Fruit fly (Drosophila melanogaster): ENCODE results near the gene csw.

Gene csw

DNA sequence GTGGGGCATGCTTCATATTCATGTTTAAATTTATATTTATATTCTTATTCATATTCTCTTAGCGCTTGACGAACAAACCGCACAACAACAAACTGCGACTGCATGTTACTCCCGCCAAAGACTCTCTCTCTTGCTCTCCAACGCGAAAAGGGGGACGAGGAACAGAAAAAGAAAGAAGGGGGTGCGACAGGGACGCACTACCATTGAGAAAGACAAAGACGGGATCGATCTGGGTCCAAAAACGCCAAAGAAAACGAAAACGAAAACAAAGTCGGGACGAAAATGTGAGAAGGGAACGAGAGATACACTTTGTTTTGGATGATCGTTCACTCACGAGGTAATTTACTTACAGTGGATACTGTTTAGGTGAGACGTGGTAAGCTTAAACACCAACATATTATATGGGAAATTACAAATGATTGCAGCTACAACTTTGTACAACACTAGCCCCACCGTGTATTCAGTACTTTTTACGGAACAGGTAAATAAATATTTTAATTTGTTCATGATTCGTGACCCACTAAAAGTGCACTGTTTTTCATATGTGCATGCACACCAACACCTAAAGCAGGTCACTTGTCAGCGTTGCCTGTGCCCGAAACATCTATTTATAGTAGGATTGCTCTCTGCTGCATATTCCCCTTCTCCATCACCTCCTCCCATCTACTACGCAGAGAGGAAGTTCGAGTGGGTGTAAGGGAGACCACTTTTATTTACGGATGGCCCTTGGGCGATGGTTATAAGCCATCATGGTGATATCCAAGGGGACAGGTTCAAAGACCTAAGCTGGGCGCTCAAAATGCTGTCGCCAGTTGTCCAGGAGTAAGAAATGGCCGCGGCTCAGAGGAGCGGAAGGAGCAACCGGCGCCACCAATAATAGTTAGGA lies 27.9 kb downstream of the csw start (continued):
- TF ChIP-seq repo (GFP tag; optimal IDR thresholded peaks at IDR 0.05) (no peak), CG4730 (GFP tag; IDR thresholded peaks at IDR 0.05) (0 out of 2 replicates have a peak, but pooled peaks have one; percentile 8), chn (GFP tag; optimal IDR thresholded peaks at IDR 0.05) (peak; percentile 19), esg (GFP tag; conservative IDR thresholded peaks at IDR 0.05) (0 out of 2 replicates have a peak, but pooled peaks have one; percentile 6), pb (GFP tag; optimal IDR thresholded peaks at IDR 0.05) (no peak), Nf-YA (GFP tag; IDR thresholded peaks at IDR 0.05) (no peak), lov (optimal IDR thresholded peaks at IDR 0.05) (no peak), lov (GFP tag; IDR thresholded peaks at IDR 0.05) (0 out of 3 replicates have a peak, but pooled peaks have one; percentile 11), Dbx (GFP tag; IDR thresholded peaks at IDR 0.05) (no peak), bigmax (GFP tag; optimal IDR thresholded peaks at IDR 0.05) (no peak), CG14860 (GFP tag; IDR thresholded peaks at IDR 0.05; ENCODE audit: partially characterized antibody) (no peak), CG4707 (GFP tag; optimal IDR thresholded peaks at IDR 0.05) (no peak), btn (GFP tag; optimal IDR thresholded peaks at IDR 0.05) (no peak), nom (GFP tag; optimal IDR thresholded peaks at IDR 0.05) (no peak), Atf-2 (GFP tag; optimal IDR thresholded peaks at IDR 0.05) (no peak), CG11723 (GFP tag; optimal IDR thresholded peaks at IDR 0.05) (no peak), gsb (GFP tag; IDR thresholded peaks at IDR 0.05) (no peak), CG2889 (GFP tag; IDR thresholded peaks at IDR 0.05) (no peak), Oli (tag; optimal IDR thresholded peaks at IDR 0.05) (peak; percentile 32), NFAT (GFP tag; IDR thresholded peaks at IDR 0.05) (no peak), Meics (GFP tag; optimal IDR thresholded peaks at IDR 0.05) (peak; percentile 12), chif (GFP tag; optimal IDR thresholded peaks at IDR 0.05) (peak in 1 of 2 experiments; percentile 38), CG11504 (tag; optimal IDR thresholded peaks at IDR 0.05) (no peak), Fer1 (GFP tag; optimal IDR thresholded peaks at IDR 0.05) (no peak), Hmx (GFP tag; optimal IDR thresholded peaks at IDR 0.05) (no peak), ham (GFP tag; IDR thresholded peaks at IDR 0.05) (no peak), phol (tag; optimal IDR thresholded peaks at IDR 0.05) (peak; percentile 58), hb (GFP tag; IDR thresholded peaks at IDR 0.05; ENCODE audit: partially characterized antibody) (no peak), CG6175 (GFP tag; IDR thresholded peaks at IDR 0.05) (no peak), Dad (GFP tag; optimal IDR thresholded peaks at IDR 0.05) (no peak), dm (GFP tag; optimal IDR thresholded peaks at IDR 0.05) (no peak), CG15011 (GFP tag; optimal IDR thresholded peaks at IDR 0.05) (no peak), CG7271 (tag; optimal IDR thresholded peaks at IDR 0.05) (no peak), Pdp1 (GFP tag; optimal IDR thresholded peaks at IDR 0.05) (peak in 1 of 2 experiments; percentile 20), CG12155 (GFP tag; optimal IDR thresholded peaks at IDR 0.05) (no peak), scrt (GFP tag; optimal IDR thresholded peaks at IDR 0.05) (no peak), Sin3A (optimal IDR thresholded peaks at IDR 0.05) (no peak), tx (GFP tag; optimal IDR thresholded peaks at IDR 0.05) (no peak), Scr (GFP tag; IDR thresholded peaks at IDR 0.05; ENCODE audit: partially characterized antibody) (no peak), Oaz (GFP tag; IDR thresholded peaks at IDR 0.05) (no peak), BtbVII (GFP tag; optimal IDR thresholded peaks at IDR 0.05) (no peak), ken (GFP tag; IDR thresholded peaks at IDR 0.05) (peak; percentile 51; the same call in 1 of the 3 replicates), Bdp1 (GFP tag; optimal IDR thresholded peaks at IDR 0.05) (no peak), Mrtf (GFP tag; IDR thresholded peaks at IDR 0.05) (no peak), vfl (GFP tag; optimal IDR thresholded peaks at IDR 0.05) (no peak), CTCF (GFP tag; optimal IDR thresholded peaks at IDR 0.05) (no peak), mirr (GFP tag; optimal IDR thresholded peaks at IDR 0.05) (no peak), CG3163 (GFP tag; optimal IDR thresholded peaks at IDR 0.05) (peak; percentile 13), CG18599 (GFP tag; optimal IDR thresholded peaks at IDR 0.05) (peak; percentile 18), Abd-B (GFP tag; optimal IDR thresholded peaks at IDR 0.05) (no peak)

Data from whole organism, embryonic.